Fruit fly (Drosophila melanogaster): ENCODE data around the gene CG9692.

DNA sequence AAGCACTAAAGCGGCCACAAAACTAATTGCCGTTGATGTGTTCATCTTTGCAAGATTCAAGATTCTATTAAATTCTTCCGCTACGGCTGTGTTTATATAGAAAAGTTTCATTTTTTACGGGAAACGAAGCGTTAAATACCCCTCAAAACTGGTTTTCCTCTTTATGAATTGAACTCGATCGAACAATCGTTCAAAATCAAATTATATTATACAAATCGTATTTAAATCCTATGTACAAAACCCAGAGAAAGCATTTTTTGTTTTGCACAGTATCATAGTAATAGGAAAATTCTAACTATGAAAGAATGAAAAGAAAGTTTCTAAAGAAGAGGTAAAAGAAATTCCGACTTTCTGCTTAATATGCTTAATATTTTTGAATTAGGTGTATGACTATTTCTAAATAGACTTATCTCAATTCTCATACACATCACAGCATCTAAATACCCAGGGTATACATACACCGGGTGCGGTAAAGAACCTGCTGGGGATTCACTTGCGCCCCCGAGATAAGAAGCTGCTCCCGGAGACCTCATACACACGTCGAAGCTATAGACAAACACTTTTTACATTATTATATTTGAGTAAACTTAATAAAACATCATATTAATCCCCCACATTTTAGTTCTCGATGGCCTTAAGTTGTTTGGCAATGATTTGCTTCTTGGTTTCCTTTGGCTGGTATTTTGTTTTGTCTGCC, 23.3 kb downstream of the CG9692 start, which contains the start of gene PGRP-SB1:
- no peak for TF ChIP-seq Tbp (GFP tag; optimal IDR thresholded peaks at IDR 0.05)
- TF ChIP-seq CG3065 (GFP tag; optimal IDR thresholded peaks at IDR 0.05), result no peak
- TF ChIP-seq CG6254 (GFP tag; optimal IDR thresholded peaks at IDR 0.05), result no peak
- no peak for TF ChIP-seq CG6854 (GFP tag; optimal IDR thresholded peaks at IDR 0.05)
- TF ChIP-seq org-1 (GFP tag; optimal IDR thresholded peaks at IDR 0.05), result no peak
- no peak for TF ChIP-seq sima (GFP tag; optimal IDR thresholded peaks at IDR 0.05)
- no peak for TF ChIP-seq Blimp-1 (GFP tag; optimal IDR thresholded peaks at IDR 0.05)
- no peak for TF ChIP-seq Bteb2 (GFP tag; optimal IDR thresholded peaks at IDR 0.05)
- TF ChIP-seq CG1602 (GFP tag; optimal IDR thresholded peaks at IDR 0.05), result no peak

Measured in whole organism, embryonic.